Worm (Caenorhabditis elegans) whole organism, mixed stage, embryonic: ENCODE results near the gene trpa-1.

ENCODE experiments used
- ceh-43 ChIP-seq: fragments of 200-800 bp; sonication (Bioruptor generic); optimal IDR thresholded peaks from 2 replicates; lab custom pipeline; 2018; ENCODE audit warnings: mild to moderate bottlenecking, missing genetic modification characterization, moderate library complexity, missing compliant biosample characterization
- elt-3 ChIP-seq: fragments of 150-350 bp; optimal IDR thresholded peaks from 2 replicates; lab custom pipeline; 2014; ENCODE audit warnings: missing biosample characterization, missing genetic modification characterization
- nhr-237 ChIP-seq: fragments of 150-350 bp; optimal IDR thresholded peaks from 2 replicates; lab custom pipeline; 2014; ENCODE audit warnings: missing biosample characterization, missing genetic modification characterization
- snpc-4 ChIP-seq: fragments of 150-350 bp; optimal IDR thresholded peaks from 2 replicates; lab custom pipeline; 2014; ENCODE audit warnings: missing biosample characterization, missing genetic modification characterization
- unc-39 ChIP-seq: fragments of 150-350 bp; optimal IDR thresholded peaks from 2 replicates; lab custom pipeline; 2014; ENCODE audit warnings: missing biosample characterization, missing genetic modification characterization
- ztf-11 ChIP-seq: fragments of 150-350 bp; optimal IDR thresholded peaks from 2 replicates; lab custom pipeline; 2014; ENCODE audit warnings: missing biosample characterization, missing genetic modification characterization

DNA sequence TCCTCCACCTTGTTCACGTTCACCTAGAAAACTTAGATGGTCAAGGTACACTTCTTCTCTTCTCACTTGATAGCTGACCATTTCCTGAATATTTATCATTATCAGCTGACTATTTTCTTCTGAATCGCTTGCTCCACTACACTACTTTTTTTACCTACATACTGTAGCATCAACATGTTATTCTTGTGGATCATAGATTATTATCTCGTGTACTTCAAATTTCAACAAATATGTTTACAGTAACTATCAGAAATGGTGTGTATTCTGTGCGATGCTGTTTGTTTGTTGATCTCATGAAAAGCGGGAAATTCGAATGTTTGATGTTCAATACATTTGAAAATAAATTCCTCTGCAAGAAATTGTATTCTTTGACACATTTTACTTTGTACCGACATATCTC is 52.6 kb downstream of the trpa-1 start, which contains the start of gene ZK822.10:
- no peak for TF ChIP-seq snpc-4
- TF ChIP-seq nhr-237 (tag; lab: Kevin White, UChicago) = no peak
- TF ChIP-seq ztf-11 (tag; lab: Kevin White, UChicago) = no peak
- TF ChIP-seq ceh-43 (GFP tag; lab: Kevin White, UChicago) = no peak
- TF ChIP-seq unc-39 (tag; lab: Kevin White, UChicago) = no peak
- no peak for TF ChIP-seq elt-3 (tag; lab: Kevin White, UChicago)
